Fruit fly (Drosophila melanogaster) whole organism, wandering third instar larva: Measurements from ENCODE around the gene CG14253.

Experiments used
- Dfd ChIP-seq: fragments of >200 bp; optimal IDR thresholded peaks from 2 replicates; lab custom pipeline; 2017; ENCODE audit warnings: missing biosample characterization, missing genetic modification characterization
- HLH106 ChIP-seq: fragments of 200-800 bp; optimal IDR thresholded peaks from 3 replicates; lab custom pipeline; 2019; ENCODE audit warnings: missing biosample characterization, mild to moderate bottlenecking, missing genetic modification characterization, moderate library complexity
- Jra ChIP-seq: sonication (Bioruptor generic); optimal IDR thresholded peaks from 2 replicates; lab custom pipeline; 2016; ENCODE audit warnings: missing biosample characterization, missing genetic modification characterization
- Mio ChIP-seq: sonication (Bioruptor generic); optimal IDR thresholded peaks from 2 replicates; lab custom pipeline; 2016; ENCODE audit warnings: missing biosample characterization, missing genetic modification characterization
- Myc ChIP-seq: fragments of >200 bp; optimal IDR thresholded peaks from 2 replicates; lab custom pipeline; 2017
- fru ChIP-seq: fragments of 200-800 bp; sonication (Bioruptor generic); optimal IDR thresholded peaks from 3 replicates; lab custom pipeline; 2016; ENCODE audit warnings: missing biosample characterization, mild to moderate bottlenecking, missing genetic modification characterization
- h ChIP-seq: fragments of 200-800 bp; sonication (Bioruptor generic); optimal IDR thresholded peaks from 3 replicates; lab custom pipeline; 2016; ENCODE audit warnings: missing biosample characterization, mild to moderate bottlenecking, missing genetic modification characterization
- jim ChIP-seq: fragments of 175-275, 200-325 bp; sonication (Bioruptor generic); optimal IDR thresholded peaks from 2 replicates; lab custom pipeline; 2016; ENCODE audit warnings: missing biosample characterization, mild to moderate bottlenecking, missing genetic modification characterization
- psq ChIP-seq: fragments of 200-800 bp; sonication (Bioruptor generic); optimal IDR thresholded peaks from 3 replicates; lab custom pipeline; 2017; ENCODE audit warnings: missing biosample characterization, mild to moderate bottlenecking, missing genetic modification characterization, moderate library complexity
- rgr ChIP-seq: fragments of 200-800 bp; sonication (Bioruptor generic); optimal IDR thresholded peaks from 3 replicates; lab custom pipeline; 2016; ENCODE audit warnings: missing biosample characterization, mild to moderate bottlenecking, missing genetic modification characterization
- usp ChIP-seq: fragments of >200 bp; optimal IDR thresholded peaks from 2 replicates; lab custom pipeline; 2017; ENCODE audit warnings: missing biosample characterization, missing genetic modification characterization

DNA sequence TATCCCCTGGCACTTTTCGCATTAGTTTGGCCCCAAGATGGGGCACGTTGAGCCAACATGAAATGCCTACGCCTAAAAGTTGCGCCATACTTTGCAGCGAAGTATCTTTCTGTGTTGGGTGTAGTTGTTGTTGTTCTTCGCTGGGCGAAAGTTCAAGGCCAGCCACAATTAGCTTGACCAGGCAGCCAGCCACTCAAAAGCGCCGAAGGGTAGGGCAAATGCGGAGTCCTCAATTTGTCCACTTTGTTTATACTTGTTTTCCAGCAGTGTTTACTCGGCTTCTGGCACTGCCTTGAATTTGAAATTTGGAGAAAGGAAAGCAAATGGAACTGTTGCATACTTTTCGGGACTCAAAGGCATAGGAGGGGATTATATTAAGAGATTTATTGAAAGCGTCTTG, 21.2 kb upstream of the CG14253 start:
- no peak for TF ChIP-seq fru (GFP tag; lab: Kevin White, UChicago)
- TF ChIP-seq Dfd (GFP tag; lab: Kevin White, UChicago), result no peak
- TF ChIP-seq usp (GFP tag; lab: Kevin White, UChicago), result no peak
- no peak for TF ChIP-seq psq (GFP tag; lab: Kevin White, UChicago)
- no peak for TF ChIP-seq h (GFP tag; lab: Kevin White, UChicago)
- TF ChIP-seq Jra (GFP tag; lab: Kevin White, UChicago), result no peak
- TF ChIP-seq jim (GFP tag; lab: Kevin White, UChicago), result no peak
- TF ChIP-seq HLH106, result no peak
- TF ChIP-seq Myc (lab: Kevin White, UChicago), result peak; percentile 3
- no peak for TF ChIP-seq Mio
- TF ChIP-seq rgr, result no peak
